Worm (Caenorhabditis elegans) whole organism, young adult: ENCODE measurements around the gene bath-38.

Source experiments
- F23B12.7 ChIP-seq: sonication (generic microtip); optimal IDR thresholded peaks from 2 replicates; lab custom pipeline; 2017; ENCODE audit warnings: missing genetic modification characterization, mild to moderate bottlenecking, missing compliant biosample characterization, antibody characterized with exemption, moderate library complexity; ENCODE audit not compliant: insufficient read depth
- F49E8.2 ChIP-seq: sonication (generic microtip); optimal IDR thresholded peaks from 3 replicates; lab custom pipeline; 2017; ENCODE audit warnings: missing genetic modification characterization, mild to moderate bottlenecking, missing compliant biosample characterization, antibody characterized with exemption, moderate library complexity; ENCODE audit not compliant: insufficient read depth
- ama-1 ChIP-seq, 3 experiments: fragments of 150-350 bp in 1 of 3; sonication (generic microtip) in 2 of 3; optimal IDR thresholded peaks; 2 replicates each; lab custom pipeline; 2014 to 2018; ENCODE audit warnings: missing biosample characterization in 2 of 3, missing genetic modification characterization in 2 of 3, missing genetic modification reagents in 2 of 3
- dpl-1 ChIP-seq: fragments of 150-350 bp; optimal IDR thresholded peaks from 2 replicates; lab custom pipeline; 2014; ENCODE audit warnings: missing biosample characterization, missing genetic modification reagents, missing genetic modification characterization
- gei-17 ChIP-seq: fragments of 200-800 bp; sonication (Bioruptor generic); optimal IDR thresholded peaks from 2 replicates; lab custom pipeline; 2018; ENCODE audit warnings: mild to moderate bottlenecking, missing genetic modification characterization, missing compliant biosample characterization
- nhr-120 ChIP-seq: fragments of 200-800 bp; sonication (Bioruptor generic); IDR thresholded peaks from 2 replicates; pipeline ENCODE4 v1.3.6; 2022; ENCODE audit warnings: missing genetic modification characterization, missing compliant biosample characterization
- rcor-1 ChIP-seq: fragments of 200-800 bp; sonication (Bioruptor generic); IDR thresholded peaks from 2 replicates; pipeline ENCODE4 v1.3.6; 2022; ENCODE audit warnings: missing genetic modification reagents, missing genetic modification characterization, missing compliant biosample characterization

- no peak for TF ChIP-seq F49E8.2 (tag; lab: Kevin White, UChicago)
- no peak for TF ChIP-seq ama-1 (optimal IDR thresholded peaks at IDR 0.05; lab: Kevin White, UChicago)
- TF ChIP-seq ama-1 (GFP tag; optimal IDR thresholded peaks at IDR 0.05; lab: Kevin White, UChicago), result no peak
- TF ChIP-seq nhr-120 (GFP tag; lab: Robert Waterston, UW), result no peak
- no peak for TF ChIP-seq F23B12.7
- TF ChIP-seq dpl-1 (GFP tag; lab: Kevin White, UChicago), result no peak
- no peak for TF ChIP-seq rcor-1
- TF ChIP-seq gei-17, result no peak
These were observed 27.5 kb downstream of the bath-38 start for ce11 chrII:10017528-10017927.
